1 worm cellular context compared by ENCODE assay signal in the genomic region with DNA sequence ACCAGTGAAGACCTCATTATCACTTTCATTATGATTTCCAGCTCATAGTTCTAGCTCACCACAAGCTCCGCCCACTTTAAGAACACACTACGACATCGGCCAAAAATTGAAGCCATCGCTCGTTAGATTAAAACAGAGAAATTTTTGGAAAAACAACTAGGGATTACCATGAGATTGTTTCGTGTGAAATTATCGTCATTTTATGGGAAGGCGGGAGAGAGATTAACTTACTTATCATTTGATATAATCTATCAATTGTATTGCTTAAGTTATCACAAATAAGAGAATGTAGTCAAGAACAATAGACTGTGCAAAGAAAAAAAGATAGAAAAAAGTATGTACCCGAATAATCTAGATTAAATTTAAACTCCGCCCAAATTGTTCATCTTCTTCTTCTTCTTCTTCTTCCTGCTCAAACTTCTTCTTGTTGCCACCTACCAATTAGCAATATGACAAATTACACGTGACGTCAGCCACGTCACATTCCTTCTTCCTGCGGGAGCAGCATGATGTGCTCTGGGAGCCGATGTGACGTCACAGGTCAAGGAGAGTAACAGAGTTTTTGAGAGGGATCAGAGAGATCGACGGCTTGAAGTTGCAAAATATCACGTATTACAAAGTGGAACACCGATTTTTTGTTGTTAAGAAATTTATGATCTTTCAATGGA.
TF ChIP-seq lines count a peak whose summit lies in the region.

A gene (minus strand): TSS at position 51 of the 668 bp plus-strand sequence.

TF ChIP-seq in whole organism, L1 larva, 84 proteins besides CTCF, POLR2A, EP300 and RAD21 (continued from another document):
- TF ChIP-seq C34B4.2 (tag; optimal IDR thresholded peaks at IDR 0.05; lab: Kevin White, UChicago) (no peak), irx-1 (tag; optimal IDR thresholded peaks at IDR 0.05; lab: Kevin White, UChicago) (no peak), fkh-8 (tag; optimal IDR thresholded peaks at IDR 0.05; lab: Kevin White, UChicago) (no peak)
